Worm (Caenorhabditis elegans): ENCODE results near the gene math-6.

Gene math-6

ce11 chrII:1836204-1836603 lies 48.3 kb downstream of the math-6 start, which contains the start of gene T08E11.1:
Gene T08E11.1, plus strand, starts transcription at chrII:1836504.
- TF ChIP-seq die-1 (tag; optimal IDR thresholded peaks at IDR 0.05) (no peak), him-1 (tag; optimal IDR thresholded peaks at IDR 0.05) (no peak), F10E7.11 (tag; optimal IDR thresholded peaks at IDR 0.05) (no peak), pha-4 (tag; optimal IDR thresholded peaks at IDR 0.05) (no peak), hlh-12 (tag; optimal IDR thresholded peaks at IDR 0.05) (no peak), egl-18 (GFP tag; IDR thresholded peaks at IDR 0.05) (no peak), snpc-1.3 (tag; optimal IDR thresholded peaks at IDR 0.05; ENCODE audit: insufficient read depth) (no peak), lin-54 (GFP tag; optimal IDR thresholded peaks at IDR 0.05) (no peak), madf-6 (GFP tag; IDR thresholded peaks at IDR 0.05) (no peak), hrde-1 (tag; optimal IDR thresholded peaks at IDR 0.05; ENCODE audit: borderline replicate concordance) (no peak), lin-40 (tag; optimal IDR thresholded peaks at IDR 0.05) (no peak), D2030.7 (GFP tag; IDR thresholded peaks at IDR 0.05) (no peak), ekl-4 (GFP tag; IDR thresholded peaks at IDR 0.05) (no peak)
